Worm (Caenorhabditis elegans) whole organism, late embryonic: ENCODE results near the gene natc-2.

Experiments
- T23F11.4 ChIP-seq: fragments of 200-800 bp; sonication (Bioruptor generic); optimal IDR thresholded peaks from 2 replicates; lab custom pipeline; 2018; ENCODE audit warnings: mild to moderate bottlenecking, missing genetic modification characterization, missing compliant biosample characterization
- pat-9 ChIP-seq: fragments of 200-800 bp; sonication (Bioruptor generic); optimal IDR thresholded peaks from 2 replicates; lab custom pipeline; 2018; ENCODE audit warnings: mild to moderate bottlenecking, missing genetic modification characterization, moderate library complexity, missing compliant biosample characterization
- pha-4 ChIP-seq: fragments of 150-350 bp; optimal IDR thresholded peaks from 2 replicates; lab custom pipeline; 2018; ENCODE audit warnings: missing biosample characterization, missing genetic modification reagents, missing genetic modification characterization
- rnt-1 ChIP-seq: sonication (generic microtip); optimal IDR thresholded peaks from 2 replicates; lab custom pipeline; 2016; ENCODE audit warnings: missing genetic modification characterization, missing compliant biosample characterization
- sox-2 ChIP-seq: fragments of 200-800 bp; sonication (Bioruptor generic); IDR thresholded peaks from 2 replicates; pipeline ENCODE4 v1.3.6; 2022; ENCODE audit warnings: missing genetic modification reagents, missing genetic modification characterization, missing compliant biosample characterization
- sox-4 ChIP-seq: sonication (generic microtip); optimal IDR thresholded peaks from 2 replicates; lab custom pipeline; 2017; ENCODE audit warnings: mild to moderate bottlenecking, missing genetic modification characterization, inconsistent platforms, missing compliant biosample characterization

DNA sequence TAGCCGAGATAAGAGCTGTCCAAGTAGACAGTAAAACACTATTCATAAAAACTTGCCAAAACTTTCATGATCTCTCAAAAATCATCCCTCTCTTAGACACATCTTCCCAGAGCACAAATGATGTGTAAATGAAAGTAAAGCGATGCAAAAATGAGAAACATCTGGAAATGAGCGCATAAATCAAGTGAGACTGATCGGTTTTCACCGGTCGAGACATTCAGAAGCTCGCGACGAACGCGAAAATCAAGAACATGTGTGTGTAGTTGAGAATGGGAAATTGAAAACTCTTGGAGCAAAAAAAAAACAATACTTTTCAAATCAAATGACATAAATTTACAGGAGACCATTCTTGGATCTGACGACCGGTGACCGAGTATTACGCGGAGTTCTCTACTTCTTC, 30.5 kb downstream of the natc-2 start:
- no peak for TF ChIP-seq pha-4 (tag; lab: Kevin White, UChicago)
- TF ChIP-seq sox-4 (tag; lab: Kevin White, UChicago): no peak
- TF ChIP-seq sox-2: no peak
- TF ChIP-seq pat-9 (tag; lab: Kevin White, UChicago): no peak
- TF ChIP-seq rnt-1 (tag; lab: Kevin White, UChicago): no peak
- TF ChIP-seq T23F11.4 (GFP tag; lab: Kevin White, UChicago): no peak
